Worm (Caenorhabditis elegans): Measurements from ENCODE around the gene col-184.
"Not testable (repeated sequence)": the region's sequence is repeated elsewhere in the genome, so short reads cannot be mapped to it uniquely, and the experiment has no call there.

Gene col-184

DNA sequence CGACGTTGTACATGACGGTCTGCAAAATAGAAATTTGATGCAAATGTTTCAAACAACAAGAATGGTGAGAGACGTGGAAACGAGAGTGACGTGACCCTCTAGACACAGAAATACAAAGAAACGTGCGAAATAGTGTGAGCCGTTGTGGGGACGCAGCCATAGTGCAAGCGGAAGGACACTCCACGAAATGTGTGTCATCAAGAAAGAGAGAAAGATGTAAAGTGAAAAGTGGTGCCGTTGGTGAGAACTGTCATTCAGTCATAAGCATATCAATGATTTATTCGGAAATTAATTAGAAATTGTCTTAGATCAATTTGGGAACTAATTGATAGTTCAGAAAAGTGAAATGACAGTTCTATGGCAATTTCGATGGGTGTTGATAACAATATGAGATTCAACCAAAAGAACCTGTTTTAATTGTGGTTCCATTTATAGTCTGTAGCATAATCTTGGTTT lies 49.3 kb upstream of the col-184 start, which contains the start of gene C29F7.3 (continued):
- TF ChIP-seq sox-2 (GFP tag; IDR thresholded peaks at IDR 0.05) (no peak), mec-3 (tag; optimal IDR thresholded peaks at IDR 0.05; ENCODE audit: borderline replicate concordance) (no peak), F13H6.1 (tag; optimal IDR thresholded peaks at IDR 0.05) (no peak), ceh-30 (tag; optimal IDR thresholded peaks at IDR 0.05) (no peak), ceh-2 (tag; optimal IDR thresholded peaks at IDR 0.05) (no peak), ets-4 (tag; optimal IDR thresholded peaks at IDR 0.05) (no peak), nhr-11 (tag; optimal IDR thresholded peaks at IDR 0.05) (no peak), ceh-19 (GFP tag; optimal IDR thresholded peaks at IDR 0.05) (no peak), ahr-1 (tag; optimal IDR thresholded peaks at IDR 0.05) (no peak), ceh-9 (tag; optimal IDR thresholded peaks at IDR 0.05) (no peak), ceh-45 (GFP tag; IDR thresholded peaks at IDR 0.05) (no peak), ceh-31 (tag; optimal IDR thresholded peaks at IDR 0.05) (peak; percentile 49), hlh-8 (tag; optimal IDR thresholded peaks at IDR 0.05) (no peak), K02D7.2 (tag; optimal IDR thresholded peaks at IDR 0.05) (no peak), rnt-1 (tag; optimal IDR thresholded peaks at IDR 0.05) (peak; percentile 3), dmd-4 (tag; optimal IDR thresholded peaks at IDR 0.05; ENCODE audit: borderline replicate concordance) (no peak), sox-4 (tag; optimal IDR thresholded peaks at IDR 0.05) (no peak), tbx-2 (tag; optimal IDR thresholded peaks at IDR 0.05) (peak; percentile 44), C08G9.2 (tag; optimal IDR thresholded peaks at IDR 0.05) (no peak), C38D4.7 (GFP tag; optimal IDR thresholded peaks at IDR 0.05) (no peak), madf-2 (tag; optimal IDR thresholded peaks at IDR 0.05) (no peak)

DNA sequence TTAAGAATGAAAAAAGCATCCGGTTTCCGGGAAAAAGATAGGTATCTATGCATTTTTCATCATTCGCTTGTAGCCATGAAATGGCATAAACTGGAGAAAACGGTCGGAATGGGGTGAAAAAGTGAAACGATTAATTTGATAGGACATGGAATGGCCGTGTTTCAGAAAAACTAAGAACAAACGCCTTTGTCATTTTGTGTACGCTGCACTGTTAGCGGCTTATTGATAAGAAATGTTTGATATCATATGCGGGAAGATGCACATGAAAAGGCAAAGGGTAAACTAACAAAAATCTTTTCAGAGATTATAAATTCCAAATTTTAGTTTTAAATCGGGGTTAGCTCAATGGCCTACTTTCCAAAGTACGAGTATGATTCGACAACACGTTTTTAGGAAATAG lies 48.2 kb upstream of the col-184 start:
- TF ChIP-seq odd-2 (tag; optimal IDR thresholded peaks at IDR 0.05) = no peak
- peak; percentile 45 for TF ChIP-seq elt-2 (tag; optimal IDR thresholded peaks at IDR 0.05)
- no peak for TF ChIP-seq ttx-3 (tag; optimal IDR thresholded peaks at IDR 0.05)
- TF ChIP-seq npax-4 (tag; optimal IDR thresholded peaks at IDR 0.05) = no peak
- no peak for TF ChIP-seq ama-1 (optimal IDR thresholded peaks at IDR 0.05)
- no peak for TF ChIP-seq che-1 (tag; optimal IDR thresholded peaks at IDR 0.05)

DNA sequence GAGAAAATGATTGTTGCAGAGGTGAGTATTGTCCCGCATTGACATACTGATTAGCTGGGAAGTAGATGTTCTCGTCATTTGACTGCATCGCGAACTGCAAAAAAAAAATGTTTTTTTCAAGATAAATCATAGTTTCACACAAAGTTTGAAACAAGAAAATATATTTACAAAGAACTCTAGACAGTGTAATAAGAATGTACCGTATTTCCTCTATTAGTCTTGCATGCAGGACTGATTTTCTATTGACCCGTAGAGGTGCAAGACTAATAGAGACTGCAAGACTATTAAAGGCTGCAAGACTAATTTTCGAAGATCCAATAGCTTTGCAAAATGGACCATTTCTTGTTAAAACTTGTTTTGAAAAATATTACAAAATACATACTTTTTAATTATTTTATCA lies 45.9 kb upstream of the col-184 start, which contains the start of gene fkh-3:
TSS of gene fkh-3 (minus strand) at position 101 of the 400 bp plus-strand sequence.
- TF ChIP-seq F13H6.1 (tag; optimal IDR thresholded peaks at IDR 0.05) (no peak), fax-1 (tag; optimal IDR thresholded peaks at IDR 0.05) (no peak), nfya-1 (tag; optimal IDR thresholded peaks at IDR 0.05) (no peak), ref-2 (tag; optimal IDR thresholded peaks at IDR 0.05) (no peak), hlh-15 (tag; optimal IDR thresholded peaks at IDR 0.05) (no peak), mec-3 (tag; optimal IDR thresholded peaks at IDR 0.05; ENCODE audit: borderline replicate concordance) (no peak), unc-55 (GFP tag; optimal IDR thresholded peaks at IDR 0.05) (no peak), C38D4.7 (GFP tag; optimal IDR thresholded peaks at IDR 0.05) (no peak)

DNA sequence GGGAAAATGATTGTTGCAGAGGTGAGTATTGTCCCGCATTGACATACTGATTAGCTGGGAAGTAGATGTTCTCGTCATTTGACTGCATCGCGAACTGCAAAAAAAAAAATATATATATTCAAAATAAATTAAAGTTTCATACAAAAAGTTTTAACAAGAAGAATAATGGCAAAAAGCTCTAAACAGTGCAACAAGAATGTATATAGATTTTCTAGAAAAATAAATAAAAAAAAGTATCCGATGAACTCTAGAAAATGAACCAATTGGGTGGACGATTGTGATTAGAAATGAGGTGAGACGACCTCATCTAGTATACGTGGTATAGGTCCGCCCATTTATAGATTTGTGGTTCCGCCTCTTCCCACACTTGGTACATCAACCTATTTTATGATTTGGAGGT lies 40.5 kb upstream of the col-184 start, which contains the start of gene fkh-4:
TSS of gene fkh-4 (minus strand) at position 101 of the 400 bp plus-strand sequence.
- not testable (repeated sequence) for TF ChIP-seq gmeb-2, npax-4, ets-4 (tag; optimal IDR thresholded peaks at IDR 0.05)

DNA sequence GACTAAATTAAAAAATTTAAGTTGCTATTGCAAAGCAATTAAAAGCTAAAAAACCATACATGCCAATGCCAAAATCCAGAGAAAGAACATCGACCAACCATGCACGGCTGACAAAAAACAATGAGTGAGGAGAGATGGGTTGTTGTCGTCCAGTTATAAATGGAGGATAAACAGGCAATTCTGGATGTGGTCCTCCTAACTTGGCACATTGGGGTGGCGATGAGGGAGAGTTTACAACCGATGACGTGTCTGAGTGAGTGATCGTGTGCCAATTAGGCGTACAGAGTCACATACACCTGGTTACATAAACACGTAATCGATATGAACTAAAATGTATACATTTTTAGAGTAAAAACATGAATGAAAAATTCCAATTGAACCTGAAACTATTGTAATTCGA lies 37.9 kb upstream of the col-184 start, which contains the start of gene C29F7.10:
TSS of gene C29F7.10 (minus strand) at position 101 of the 400 bp plus-strand sequence.
- not testable (repeated sequence) for TF ChIP-seq hlh-15, hlh-6, ceh-48 (tag; optimal IDR thresholded peaks at IDR 0.05)
